Fruit fly (Drosophila melanogaster) whole organism, embryonic: Measurements from ENCODE around the gene CG10598.

ENCODE experiments used
- ATbp ChIP-seq: fragments of 200-800 bp; sonication (Bioruptor generic); optimal IDR thresholded peaks from 2 replicates; lab custom pipeline; 2017; ENCODE audit warnings: missing biosample characterization, mild to moderate bottlenecking, missing genetic modification characterization, missing genetic modification reagents
- Awh ChIP-seq: fragments of 200-800 bp; sonication (Bioruptor generic); IDR thresholded peaks from 2 replicates; pipeline ENCODE4, ENCODE4 v1.3.6; 2022; ENCODE audit warnings: missing biosample characterization, missing genetic modification characterization
- Bdp1 ChIP-seq: fragments of 200-800 bp; sonication (Bioruptor generic); optimal IDR thresholded peaks from 3 replicates; lab custom pipeline; 2016; ENCODE audit warnings: missing biosample characterization, missing genetic modification characterization
- CG10462 ChIP-seq: fragments of 200-800 bp; sonication (Bioruptor generic); optimal IDR thresholded peaks from 2 replicates; lab custom pipeline; 2016; ENCODE audit warnings: missing biosample characterization, missing genetic modification characterization
- CG10543 ChIP-seq: fragments of 200-800 bp; sonication (Bioruptor generic); optimal IDR thresholded peaks from 3 replicates; lab custom pipeline; 2017; ENCODE audit warnings: missing biosample characterization, mild to moderate bottlenecking, missing genetic modification characterization, moderate library complexity
- CG10959 ChIP-seq: fragments of 200-800 bp; sonication (Bioruptor generic); IDR thresholded peaks from 2 replicates; pipeline ENCODE4 v1.3.6; 2022; ENCODE audit warnings: missing biosample characterization, missing genetic modification characterization
- CG11456 ChIP-seq: fragments of 200-800 bp; sonication (Bioruptor generic); IDR thresholded peaks from 3 replicates; pipeline ENCODE4 v1.3.6; 2022; ENCODE audit warnings: missing biosample characterization, missing genetic modification characterization
- CG1233 ChIP-seq: fragments of 200-800 bp; sonication (Bioruptor generic); optimal IDR thresholded peaks from 4 replicates; lab custom pipeline; 2018; ENCODE audit warnings: missing biosample characterization, mild to moderate bottlenecking, missing genetic modification characterization
- CG13287 ChIP-seq: fragments of 200-800 bp; sonication (Bioruptor generic); IDR thresholded peaks from 2 replicates; pipeline ENCODE4 v1.3.6; 2022; ENCODE audit warnings: missing biosample characterization, missing genetic modification characterization; ENCODE audit not compliant: partially characterized antibody
- CG1529 ChIP-seq: fragments of 200-800 bp; sonication (Bioruptor generic); optimal IDR thresholded peaks from 3 replicates; lab custom pipeline; 2018; ENCODE audit warnings: missing biosample characterization, missing genetic modification characterization
- CG1792 ChIP-seq: fragments of 200-800 bp; sonication (Bioruptor generic); optimal IDR thresholded peaks from 2 replicates; lab custom pipeline; 2016; ENCODE audit warnings: missing biosample characterization, missing genetic modification characterization
- CG18262 ChIP-seq: fragments of 200-800 bp; optimal IDR thresholded peaks from 3 replicates; lab custom pipeline; 2019; ENCODE audit warnings: missing biosample characterization, mild to moderate bottlenecking, missing genetic modification characterization, moderate library complexity
- CG18764 ChIP-seq: fragments of 200-800 bp; sonication (Bioruptor generic); optimal IDR thresholded peaks from 3 replicates; lab custom pipeline; 2016; ENCODE audit warnings: missing biosample characterization, missing genetic modification characterization
- CG2202 ChIP-seq: fragments of 200-800 bp; sonication (Bioruptor generic); optimal IDR thresholded peaks from 2 replicates; lab custom pipeline; 2018; ENCODE audit warnings: missing biosample characterization, mild to moderate bottlenecking, missing genetic modification characterization
- CG3838 ChIP-seq: fragments of 200-800 bp; sonication (Bioruptor generic); optimal IDR thresholded peaks from 3 replicates; lab custom pipeline; 2016; ENCODE audit warnings: missing biosample characterization, missing genetic modification characterization
- CG4404 ChIP-seq: fragments of 200-800 bp; sonication (Bioruptor generic); IDR thresholded peaks from 2 replicates; pipeline ENCODE4 v1.3.6; 2022; ENCODE audit warnings: missing biosample characterization, missing genetic modification characterization
- CG6254 ChIP-seq: fragments of 200-800 bp; sonication (Bioruptor generic); optimal IDR thresholded peaks from 3 replicates; lab custom pipeline; 2017; ENCODE audit warnings: mild to moderate bottlenecking, missing biosample characterization, missing genetic modification reagents, missing genetic modification characterization
- CG6683 ChIP-seq: fragments of 200-800 bp; sonication (Bioruptor generic); optimal IDR thresholded peaks from 2 replicates; lab custom pipeline; 2017; ENCODE audit warnings: missing biosample characterization, mild to moderate bottlenecking, missing genetic modification characterization, missing genetic modification reagents
- CG9817 ChIP-seq: fragments of 200-800 bp; sonication (Bioruptor generic); optimal IDR thresholded peaks from 2 replicates; lab custom pipeline; 2018; ENCODE audit warnings: missing biosample characterization, mild to moderate bottlenecking, missing genetic modification characterization, moderate library complexity
- Camta ChIP-seq: fragments of 200-800 bp; sonication (Bioruptor generic); optimal IDR thresholded peaks from 2 replicates; lab custom pipeline; 2016; ENCODE audit warnings: missing biosample characterization, missing genetic modification characterization
- D19B ChIP-seq: fragments of 200-800 bp; sonication (Bioruptor generic); optimal IDR thresholded peaks from 2 replicates; lab custom pipeline; 2017; ENCODE audit warnings: missing biosample characterization, mild to moderate bottlenecking, missing genetic modification characterization
- Dip3 ChIP-seq: fragments of 200-800 bp; sonication (Bioruptor generic); optimal IDR thresholded peaks from 3 replicates; lab custom pipeline; 2016; ENCODE audit warnings: missing biosample characterization, missing genetic modification characterization
- E2f1 ChIP-seq: fragments of 200-800 bp; sonication (Bioruptor generic); IDR thresholded peaks from 2 replicates; pipeline ENCODE4 v1.3.6; 2022; ENCODE audit warnings: missing biosample characterization, missing genetic modification characterization
- Ets97D ChIP-seq: fragments of 200-800 bp; sonication (Bioruptor generic); optimal IDR thresholded peaks from 3 replicates; lab custom pipeline; 2016; ENCODE audit warnings: missing biosample characterization, missing genetic modification characterization
- HLH4C ChIP-seq: fragments of 200-800 bp; sonication (Bioruptor generic); IDR thresholded peaks from 3 replicates; pipeline ENCODE4 v1.3.6; 2022; ENCODE audit warnings: missing biosample characterization, missing genetic modification characterization; ENCODE audit not compliant: partially characterized antibody
- HLHmδ ChIP-seq: fragments of 200-800 bp; sonication (Bioruptor generic); optimal IDR thresholded peaks from 2 replicates; lab custom pipeline; 2018; ENCODE audit warnings: missing biosample characterization, mild to moderate bottlenecking, missing genetic modification characterization, moderate library complexity
- Jarid2 ChIP-seq: fragments of 200-800 bp; sonication (Bioruptor generic); optimal IDR thresholded peaks from 3 replicates; lab custom pipeline; 2017; ENCODE audit warnings: mild to moderate bottlenecking, missing biosample characterization, missing genetic modification reagents, missing genetic modification characterization
- MTF-1 ChIP-seq: fragments of 200-800 bp; sonication (Bioruptor generic); optimal IDR thresholded peaks from 2 replicates; lab custom pipeline; 2018; ENCODE audit warnings: missing biosample characterization, mild to moderate bottlenecking, missing genetic modification characterization, borderline replicate concordance
- Meics ChIP-seq: fragments of 200-800 bp; sonication (Bioruptor generic); optimal IDR thresholded peaks from 2 replicates; lab custom pipeline; 2017; ENCODE audit warnings: missing biosample characterization, mild to moderate bottlenecking, missing genetic modification characterization
- NK7.1 ChIP-seq: fragments of 200-800 bp; sonication (Bioruptor generic); optimal IDR thresholded peaks from 3 replicates; lab custom pipeline; 2016; ENCODE audit warnings: missing biosample characterization, missing genetic modification characterization
- Nf-YB ChIP-seq: fragments of 200-800 bp; sonication (Bioruptor generic); optimal IDR thresholded peaks from 3 replicates; lab custom pipeline; 2019; ENCODE audit warnings: missing biosample characterization, mild to moderate bottlenecking, missing genetic modification characterization, moderate library complexity
- Side ChIP-seq: fragments of 200-800 bp; sonication (Bioruptor generic); optimal IDR thresholded peaks from 2 replicates; lab custom pipeline; 2016; ENCODE audit warnings: missing biosample characterization, missing genetic modification characterization
- Six4 ChIP-seq: fragments of 200-800 bp; sonication (Bioruptor generic); optimal IDR thresholded peaks from 2 replicates; lab custom pipeline; 2016; ENCODE audit warnings: missing biosample characterization, missing genetic modification characterization
- Spps ChIP-seq: fragments of 200-800 bp; sonication (Bioruptor generic); optimal IDR thresholded peaks from 2 replicates; lab custom pipeline; 2018; ENCODE audit warnings: missing biosample characterization, mild to moderate bottlenecking, missing genetic modification characterization
- Usf ChIP-seq: fragments of 200-800 bp; sonication (Bioruptor generic); optimal IDR thresholded peaks from 2 replicates; lab custom pipeline; 2017; ENCODE audit warnings: missing genotype, missing biosample characterization, missing genetic modification characterization
- cas ChIP-seq: fragments of 200-800 bp; sonication (Bioruptor generic); IDR thresholded peaks from 2 replicates; pipeline ENCODE4 v1.3.6; 2022; ENCODE audit warnings: missing biosample characterization, missing genetic modification characterization
- grn ChIP-seq: fragments of 200-800 bp; sonication (Bioruptor generic); optimal IDR thresholded peaks from 3 replicates; lab custom pipeline; 2017; ENCODE audit warnings: missing biosample characterization, missing genetic modification characterization
- lab ChIP-seq: fragments of 200-800 bp; sonication (Bioruptor generic); optimal IDR thresholded peaks from 3 replicates; lab custom pipeline; 2017; ENCODE audit warnings: missing biosample characterization, missing genetic modification characterization, mild to moderate bottlenecking, moderate library complexity, missing genetic modification reagents
- lmd ChIP-seq: fragments of 200-800 bp; sonication (Bioruptor generic); IDR thresholded peaks from 2 replicates; pipeline ENCODE4 v1.3.6; 2022; ENCODE audit warnings: missing biosample characterization, missing genetic modification characterization
- lov ChIP-seq, 2 experiments: fragments of 200-800 bp in 1 of 2; fragments of >200 bp in 1 of 2; sonication (Bioruptor generic) in 1 of 2; IDR thresholded peaks in 1 of 2; optimal IDR thresholded peaks in 1 of 2; 2 replicates in 1 of 2; 3 replicates in 1 of 2; pipeline versions ENCODE4 v1.3.6 to Lab custom; 2017 to 2022; ENCODE audit warnings: missing biosample characterization in 1 of 2, missing genetic modification characterization in 1 of 2
- nmo ChIP-seq: fragments of 200-800 bp; sonication (Bioruptor generic); optimal IDR thresholded peaks from 2 replicates; lab custom pipeline; 2018; ENCODE audit warnings: missing biosample characterization, mild to moderate bottlenecking, missing genetic modification characterization, moderate library complexity
- org-1 ChIP-seq: fragments of 200-800 bp; sonication (Bioruptor generic); optimal IDR thresholded peaks from 2 replicates; lab custom pipeline; 2017; ENCODE audit warnings: missing biosample characterization, missing genetic modification characterization
- pan ChIP-seq, 4 experiments: fragments of >200 bp in 3 of 4; fragments of 200-800 bp in 1 of 4; sonication (Bioruptor generic) in 1 of 4; optimal IDR thresholded peaks in 3 of 4; IDR thresholded peaks in 1 of 4; 2 replicates each; pipeline versions ENCODE4 v1.3.6 to Lab custom; 2017 to 2022; ENCODE audit warnings: missing biosample characterization in 2 of 4, missing genetic modification characterization in 2 of 4, mixed read lengths in 1 of 4
- rib ChIP-seq: fragments of 200-800 bp; sonication (Bioruptor generic); IDR thresholded peaks from 2 replicates; pipeline ENCODE4 v1.3.6; 2022; ENCODE audit warnings: missing biosample characterization, missing genetic modification characterization
- so ChIP-seq: fragments of 200-800 bp; sonication (Bioruptor generic); IDR thresholded peaks from 3 replicates; pipeline ENCODE4 v1.3.6; 2022; ENCODE audit warnings: missing biosample characterization, missing genetic modification characterization
- tap ChIP-seq: fragments of 200-800 bp; optimal IDR thresholded peaks from 3 replicates; lab custom pipeline; 2019; ENCODE audit warnings: missing biosample characterization, mild to moderate bottlenecking, missing genetic modification characterization, moderate library complexity
- toy ChIP-seq: fragments of 200-800 bp; sonication (Bioruptor generic); IDR thresholded peaks from 2 replicates; pipeline ENCODE4 v1.3.6; 2022; ENCODE audit warnings: missing biosample characterization, missing genetic modification characterization
- wek ChIP-seq: fragments of 200-800 bp; sonication (Bioruptor generic); optimal IDR thresholded peaks from 3 replicates; lab custom pipeline; 2018; ENCODE audit warnings: missing biosample characterization, mild to moderate bottlenecking, missing genetic modification characterization, moderate library complexity

The CG10598 gene

dm6 chrX:17181264-17182198 lies 45.1 kb downstream of the CG10598 start (continued):
- peak; percentile 6 for TF ChIP-seq CG1233
- no peak for TF ChIP-seq CG10543
- no peak for TF ChIP-seq Ets97D (GFP tag; lab: Kevin White, UChicago)
- TF ChIP-seq so (GFP tag; lab: Robert Waterston, UW), result no peak
- no peak for TF ChIP-seq CG13287
- no peak for TF ChIP-seq CG18764 (GFP tag; lab: Kevin White, UChicago)
- peak; percentile 62 for TF ChIP-seq CG18262 (tag; lab: Kevin White, UChicago)
- TF ChIP-seq CG6683 (GFP tag; lab: Kevin White, UChicago), result no peak
- no peak for TF ChIP-seq ATbp (GFP tag; lab: Kevin White, UChicago)
- no peak for TF ChIP-seq wek
- TF ChIP-seq Spps (tag; lab: Kevin White, UChicago), result no peak
- no peak for TF ChIP-seq tap (tag; lab: Kevin White, UChicago)
- TF ChIP-seq CG1792 (GFP tag; lab: Kevin White, UChicago), result no peak
- TF ChIP-seq Awh (GFP tag; lab: Robert Waterston, UW), result no peak
- TF ChIP-seq CG10959 (GFP tag; lab: Robert Waterston, UW), result no peak
- TF ChIP-seq CG3838 (GFP tag; lab: Kevin White, UChicago), result no peak
- TF ChIP-seq grn, result no peak
- TF ChIP-seq CG2202 (tag; lab: Kevin White, UChicago), result no peak
- TF ChIP-seq Usf (GFP tag; lab: Kevin White, UChicago), result no peak
- peak; percentile 25 for TF ChIP-seq Meics (GFP tag; lab: Kevin White, UChicago)
- no peak for TF ChIP-seq Jarid2 (GFP tag; lab: Kevin White, UChicago)
- no peak for TF ChIP-seq NK7.1 (GFP tag; lab: Kevin White, UChicago)
- no peak for TF ChIP-seq pan (optimal IDR thresholded peaks at IDR 0.05; lab: Kevin White, UChicago)
- TF ChIP-seq pan (GFP tag; optimal IDR thresholded peaks at IDR 0.05 in 1 of 2, IDR thresholded peaks at IDR 0.05 in 1 of 2), result no peak
- no peak for TF ChIP-seq MTF-1
- TF ChIP-seq CG11456 (GFP tag; lab: Robert Waterston, UW), result no peak
- no peak for TF ChIP-seq Bdp1 (GFP tag; lab: Kevin White, UChicago)
- no peak for TF ChIP-seq lov (optimal IDR thresholded peaks at IDR 0.05; lab: Kevin White, UChicago)
- no peak for TF ChIP-seq lov (GFP tag; IDR thresholded peaks at IDR 0.05; lab: Robert Waterston, UW)
- TF ChIP-seq Six4 (GFP tag; lab: Kevin White, UChicago), result no peak
- TF ChIP-seq CG6254 (GFP tag; lab: Kevin White, UChicago), result no peak
- no peak for TF ChIP-seq CG4404 (GFP tag; lab: Robert Waterston, UW)
- TF ChIP-seq D19B (GFP tag; lab: Kevin White, UChicago), result no peak
- TF ChIP-seq Camta, result no peak
- no peak for TF ChIP-seq CG9817 (tag; lab: Kevin White, UChicago)
- TF ChIP-seq CG10462 (GFP tag; lab: Kevin White, UChicago), result no peak
- no peak for TF ChIP-seq CG1529
- TF ChIP-seq cas, result no peak
- no peak for TF ChIP-seq org-1 (GFP tag; lab: Kevin White, UChicago)
- TF ChIP-seq rib (GFP tag; lab: Robert Waterston, UW), result no peak
- TF ChIP-seq HLHmδ (GFP tag; lab: Kevin White, UChicago), result no peak
- TF ChIP-seq toy (GFP tag; lab: Robert Waterston, UW), result no peak
- no peak for TF ChIP-seq E2f1 (GFP tag; lab: Robert Waterston, UW)
- TF ChIP-seq HLH4C, result no peak
- TF ChIP-seq Nf-YB (GFP tag; lab: Kevin White, UChicago), result no peak
- TF ChIP-seq Dip3 (GFP tag; lab: Kevin White, UChicago), result no peak
- peak; percentile 55 for TF ChIP-seq lab (GFP tag; lab: Kevin White, UChicago)
- TF ChIP-seq nmo (GFP tag; lab: Kevin White, UChicago), result peak; percentile 34
- no peak for TF ChIP-seq Side (GFP tag; lab: Kevin White, UChicago)
- TF ChIP-seq lmd, result peak; percentile 24; the same call in 1 of the 2 replicates
